Fruit fly (Drosophila melanogaster) whole organism, embryonic: ENCODE data around the gene CG2533.

ENCODE experiments used
- Adf1 ChIP-seq: fragments of 200-800 bp; sonication (Bioruptor generic); IDR thresholded peaks from 2 replicates; pipeline ENCODE4 v1.3.6; 2022; ENCODE audit warnings: missing biosample characterization, missing genetic modification characterization
- Awh ChIP-seq: fragments of 200-800 bp; sonication (Bioruptor generic); IDR thresholded peaks from 2 replicates; pipeline ENCODE4, ENCODE4 v1.3.6; 2022; ENCODE audit warnings: missing biosample characterization, missing genetic modification characterization
- CG10147 ChIP-seq: fragments of 200-800 bp; sonication (Bioruptor generic); optimal IDR thresholded peaks from 2 replicates; lab custom pipeline; 2019; ENCODE audit warnings: missing biosample characterization, mild to moderate bottlenecking, missing genetic modification characterization, moderate library complexity
- CG1024 ChIP-seq: fragments of 200-800 bp; sonication (Bioruptor generic); IDR thresholded peaks from 2 replicates; pipeline ENCODE4 v1.3.6; 2022; ENCODE audit warnings: missing biosample characterization, missing genetic modification characterization
- CG11695 ChIP-seq: fragments of 200-800 bp; sonication (Bioruptor generic); IDR thresholded peaks from 3 replicates; pipeline ENCODE4 v1.3.6; 2022; ENCODE audit warnings: missing biosample characterization, missing genetic modification characterization
- CG12104 ChIP-seq: fragments of 200-800 bp; sonication (Bioruptor generic); optimal IDR thresholded peaks from 3 replicates; lab custom pipeline; 2016; ENCODE audit warnings: missing biosample characterization, missing genetic modification characterization
- CG13287 ChIP-seq: fragments of 200-800 bp; sonication (Bioruptor generic); IDR thresholded peaks from 2 replicates; pipeline ENCODE4 v1.3.6; 2022; ENCODE audit warnings: missing biosample characterization, missing genetic modification characterization; ENCODE audit not compliant: partially characterized antibody
- CG17385 ChIP-seq: fragments of 200-800 bp; sonication (Bioruptor generic); optimal IDR thresholded peaks from 3 replicates; lab custom pipeline; 2018; ENCODE audit warnings: missing biosample characterization, mild to moderate bottlenecking, missing genetic modification characterization
- CG18476 ChIP-seq: fragments of 200-800 bp; sonication (Bioruptor generic); optimal IDR thresholded peaks from 2 replicates; lab custom pipeline; 2016; ENCODE audit warnings: missing biosample characterization, mild to moderate bottlenecking, missing genetic modification characterization
- CG18619 ChIP-seq: fragments of 200-800 bp; sonication (Bioruptor generic); optimal IDR thresholded peaks from 3 replicates; lab custom pipeline; 2017; ENCODE audit warnings: missing biosample characterization, mild to moderate bottlenecking, missing genetic modification characterization
- CG2129 ChIP-seq: fragments of 200-800 bp; sonication (Bioruptor generic); IDR thresholded peaks from 2 replicates; pipeline ENCODE4 v1.3.6; 2022; ENCODE audit warnings: missing biosample characterization, missing genetic modification characterization; ENCODE audit not compliant: partially characterized antibody
- CG32772 ChIP-seq: fragments of 200-800 bp; sonication (Bioruptor generic); IDR thresholded peaks from 2 replicates; pipeline ENCODE4 v1.3.6; 2022; ENCODE audit warnings: missing biosample characterization, missing genetic modification characterization
- CG33213 ChIP-seq: fragments of 200-800 bp; sonication (Bioruptor generic); optimal IDR thresholded peaks from 3 replicates; lab custom pipeline; 2016; ENCODE audit warnings: missing biosample characterization, missing genetic modification characterization
- CG3726 ChIP-seq: fragments of 200-800 bp; sonication (Bioruptor generic); IDR thresholded peaks from 3 replicates; pipeline ENCODE4, ENCODE4 v1.3.6; 2022; ENCODE audit warnings: missing biosample characterization, missing genetic modification characterization
- CG3847 ChIP-seq: fragments of 200-800 bp; sonication (Bioruptor generic); IDR thresholded peaks from 2 replicates; pipeline ENCODE4 v1.3.6; 2022; ENCODE audit warnings: missing biosample characterization, missing genetic modification characterization
- CG42726 ChIP-seq: fragments of 200-800 bp; sonication (Bioruptor generic); IDR thresholded peaks from 2 replicates; pipeline ENCODE4 v1.3.6; 2022; ENCODE audit warnings: missing biosample characterization, missing genetic modification characterization; ENCODE audit not compliant: partially characterized antibody
- CG4328 ChIP-seq: fragments of 200-800 bp; sonication (Bioruptor generic); optimal IDR thresholded peaks from 3 replicates; lab custom pipeline; 2017; ENCODE audit warnings: missing biosample characterization, missing genetic modification reagents, missing genetic modification characterization
- CG7271 ChIP-seq: fragments of 200-800 bp; sonication (Bioruptor generic); optimal IDR thresholded peaks from 2 replicates; lab custom pipeline; 2018; ENCODE audit warnings: missing biosample characterization, mild to moderate bottlenecking, missing genetic modification characterization, moderate library complexity
- CG8290 ChIP-seq, 3 experiments: fragments of 200-800 bp; sonication (Bioruptor generic); optimal IDR thresholded peaks; 2 replicates each; lab custom pipeline; 2016 to 2019; ENCODE audit warnings: missing biosample characterization in 3 of 3, missing genetic modification characterization in 3 of 3, mild to moderate bottlenecking in 2 of 3, moderate library complexity in 1 of 3
- Camta ChIP-seq: fragments of 200-800 bp; sonication (Bioruptor generic); optimal IDR thresholded peaks from 2 replicates; lab custom pipeline; 2016; ENCODE audit warnings: missing biosample characterization, missing genetic modification characterization
- Dfd ChIP-seq, 2 experiments: fragments of >200 bp; optimal IDR thresholded peaks; 2 replicates each; lab custom pipeline; 2017; ENCODE audit warnings: missing biosample characterization in 2 of 2, missing genetic modification characterization in 2 of 2
- Doc2 ChIP-seq: fragments of 200-800 bp; sonication (Bioruptor generic); IDR thresholded peaks from 2 replicates; pipeline ENCODE4 v1.3.6; 2022; ENCODE audit warnings: missing biosample characterization, missing genetic modification characterization
- Neu2 ChIP-seq: fragments of 200-800 bp; sonication (Bioruptor generic); optimal IDR thresholded peaks from 3 replicates; lab custom pipeline; 2016; ENCODE audit warnings: missing biosample characterization, missing genetic modification characterization, borderline replicate concordance
- PHDP ChIP-seq: fragments of 200-800 bp; sonication (Bioruptor generic); optimal IDR thresholded peaks from 3 replicates; lab custom pipeline; 2018; ENCODE audit warnings: missing biosample characterization, mild to moderate bottlenecking, missing genetic modification characterization, moderate library complexity
- al ChIP-seq: fragments of 200-800 bp; sonication (Bioruptor generic); IDR thresholded peaks from 2 replicates; pipeline ENCODE4 v1.3.6; 2022; ENCODE audit warnings: missing biosample characterization, missing genetic modification characterization
- ara ChIP-seq: fragments of 200-800 bp; sonication (Bioruptor generic); IDR thresholded peaks from 2 replicates; pipeline ENCODE4 v1.3.6; 2022; ENCODE audit warnings: missing biosample characterization, missing genetic modification characterization
- cg ChIP-seq: fragments of 200-800 bp; sonication (Bioruptor generic); optimal IDR thresholded peaks from 3 replicates; lab custom pipeline; 2019; ENCODE audit warnings: missing biosample characterization, mild to moderate bottlenecking, missing genetic modification characterization, moderate library complexity
- chinmo ChIP-seq: fragments of 200-800 bp; sonication (Bioruptor generic); IDR thresholded peaks from 4 replicates; pipeline ENCODE4 v1.3.6; 2022; ENCODE audit warnings: missing biosample characterization, missing genetic modification characterization; ENCODE audit not compliant: partially characterized antibody
- chn ChIP-seq: fragments of 200-800 bp; sonication (Bioruptor generic); optimal IDR thresholded peaks from 2 replicates; lab custom pipeline; 2016; ENCODE audit warnings: missing biosample characterization, missing genetic modification characterization
- da ChIP-seq: fragments of 200-800 bp; sonication (Bioruptor generic); optimal IDR thresholded peaks from 2 replicates; lab custom pipeline; 2016; ENCODE audit warnings: missing biosample characterization, missing genetic modification characterization
- fu2 ChIP-seq: fragments of 200-800 bp; sonication (Bioruptor generic); optimal IDR thresholded peaks from 2 replicates; lab custom pipeline; 2016; ENCODE audit warnings: missing biosample characterization, missing genetic modification characterization
- gcm ChIP-seq: fragments of 200-800 bp; sonication (Bioruptor generic); optimal IDR thresholded peaks from 2 replicates; lab custom pipeline; 2019; ENCODE audit warnings: missing biosample characterization, mild to moderate bottlenecking, missing genetic modification characterization, moderate library complexity
- grn ChIP-seq: fragments of 200-800 bp; sonication (Bioruptor generic); optimal IDR thresholded peaks from 3 replicates; lab custom pipeline; 2017; ENCODE audit warnings: missing biosample characterization, missing genetic modification characterization
- h ChIP-seq: fragments of >200 bp; optimal IDR thresholded peaks from 2 replicates; lab custom pipeline; 2017
- her ChIP-seq: fragments of 200-800 bp; sonication (Bioruptor generic); optimal IDR thresholded peaks from 2 replicates; lab custom pipeline; 2016; ENCODE audit warnings: missing biosample characterization, missing genetic modification characterization
- kah ChIP-seq: fragments of 200-800 bp; sonication (Bioruptor generic); optimal IDR thresholded peaks from 2 replicates; lab custom pipeline; 2018; ENCODE audit warnings: missing biosample characterization, mild to moderate bottlenecking, missing genetic modification characterization
- otp ChIP-seq: fragments of 200-800 bp; sonication (Bioruptor generic); IDR thresholded peaks from 3 replicates; pipeline ENCODE4, ENCODE4 v1.3.6; 2022; ENCODE audit warnings: missing biosample characterization, missing genetic modification characterization
- p53 ChIP-seq: fragments of 200-800 bp; sonication (Bioruptor generic); optimal IDR thresholded peaks from 2 replicates; lab custom pipeline; 2016; ENCODE audit warnings: missing biosample characterization, missing genetic modification characterization
- peb ChIP-seq: fragments of 200-800 bp; sonication (Bioruptor generic); IDR thresholded peaks from 2 replicates; pipeline ENCODE4 v1.3.6; 2022; ENCODE audit warnings: missing biosample characterization, missing genetic modification characterization
- pita ChIP-seq: fragments of 200-800 bp; sonication (Bioruptor generic); optimal IDR thresholded peaks from 2 replicates; lab custom pipeline; 2017; ENCODE audit warnings: missing biosample characterization, mild to moderate bottlenecking, missing genetic modification characterization
- pros ChIP-seq: fragments of 200-800 bp; sonication (Bioruptor generic); optimal IDR thresholded peaks from 3 replicates; lab custom pipeline; 2019; ENCODE audit warnings: missing biosample characterization, mild to moderate bottlenecking, missing genetic modification characterization, moderate library complexity
- psq ChIP-seq: fragments of 200-800 bp; sonication (Bioruptor generic); optimal IDR thresholded peaks from 2 replicates; lab custom pipeline; 2017; ENCODE audit warnings: missing biosample characterization, missing genetic modification characterization
- sens ChIP-seq: fragments of 200-800 bp; sonication (Bioruptor generic); peaks from one replicate; lab custom pipeline; 2016; ENCODE audit warnings: missing biosample characterization, missing genetic modification characterization
- sim ChIP-seq: fragments of 200-800 bp; sonication (Bioruptor generic); IDR thresholded peaks from 2 replicates; pipeline ENCODE4 v1.3.6; 2022; ENCODE audit warnings: missing biosample characterization, missing genetic modification characterization
- sna ChIP-seq: fragments of 200-800 bp; sonication (Bioruptor generic); IDR thresholded peaks from 2 replicates; pipeline ENCODE4 v1.3.6; 2022; ENCODE audit warnings: missing biosample characterization, missing genetic modification characterization; ENCODE audit not compliant: partially characterized antibody
- sug ChIP-seq: fragments of 200-800 bp; optimal IDR thresholded peaks from 2 replicates; lab custom pipeline; 2019; ENCODE audit warnings: missing biosample characterization, mild to moderate bottlenecking, missing genetic modification characterization, moderate library complexity
- tgo ChIP-seq: fragments of 200-800 bp; sonication (Bioruptor generic); IDR thresholded peaks from 3 replicates; pipeline ENCODE4 v1.3.6; 2022; ENCODE audit warnings: missing biosample characterization, missing genetic modification characterization
- trem ChIP-seq: fragments of 200-800 bp; optimal IDR thresholded peaks from 3 replicates; lab custom pipeline; 2019; ENCODE audit warnings: missing biosample characterization, mild to moderate bottlenecking, missing genetic modification characterization, moderate library complexity
- unc-4 ChIP-seq: fragments of 200-800 bp; sonication (Bioruptor generic); IDR thresholded peaks from 2 replicates; pipeline ENCODE4 v1.3.6; 2022; ENCODE audit warnings: missing biosample characterization, missing genetic modification characterization; ENCODE audit not compliant: partially characterized antibody
- zen ChIP-seq: fragments of 200-800 bp; sonication (Bioruptor generic); optimal IDR thresholded peaks from 3 replicates; lab custom pipeline; 2018; ENCODE audit warnings: missing biosample characterization, mild to moderate bottlenecking, missing genetic modification characterization, moderate library complexity

Gene CG2533

dm6 chrX:11628986-11629571 lies 25.1 kb upstream of the CG2533 start (continued):
- TF ChIP-seq CG3847 (GFP tag; lab: Robert Waterston, UW) (no peak), CG42726 (GFP tag; lab: Robert Waterston, UW) (no peak), chinmo (GFP tag; lab: Robert Waterston, UW) (no peak), CG32772 (GFP tag; lab: Robert Waterston, UW) (peak; percentile 52), sug (no peak), Camta (GFP tag; lab: Kevin White, UChicago) (peak; percentile 48), sens (GFP tag; lab: Kevin White, UChicago) (peak; percentile 94), Doc2 (GFP tag; lab: Robert Waterston, UW) (no peak), ara (GFP tag; lab: Robert Waterston, UW) (peak; percentile 45), CG4328 (no peak), her (GFP tag; lab: Kevin White, UChicago) (no peak), CG1024 (GFP tag; lab: Robert Waterston, UW) (peak; percentile 43; the same call in 1 of the 2 replicates), CG2129 (GFP tag; lab: Robert Waterston, UW) (no peak), fu2 (GFP tag; lab: Kevin White, UChicago) (no peak), Dfd (GFP tag; optimal IDR thresholded peaks at IDR 0.05; lab: Kevin White, UChicago) (no peak), pita (GFP tag; lab: Kevin White, UChicago) (no peak), da (GFP tag; lab: Kevin White, UChicago) (no peak), CG8290 (GFP tag; optimal IDR thresholded peaks at IDR 0.05; lab: Kevin White, UChicago) (peak; percentile 24), CG8290 (tag; optimal IDR thresholded peaks at IDR 0.05; lab: Kevin White, UChicago) (peak in 1 of 2 experiments; percentile 39), otp (GFP tag; lab: Robert Waterston, UW) (peak; percentile 70; the same call in 2 of the 3 replicates), chn (GFP tag; lab: Kevin White, UChicago) (peak; percentile 72), grn (GFP tag; lab: Kevin White, UChicago) (no peak), tgo (GFP tag; lab: Robert Waterston, UW) (peak; percentile 54; the same call in 2 of the 3 replicates), peb (GFP tag; lab: Robert Waterston, UW) (peak; percentile 35; the same call in 1 of the 2 replicates), cg (no peak), Awh (peak; percentile 71), CG10147 (no peak), sim (peak; percentile 62; the same call in 1 of the 2 replicates), CG17385 (GFP tag; lab: Kevin White, UChicago) (peak; percentile 37), CG18619 (GFP tag; lab: Kevin White, UChicago) (peak; percentile 8), CG7271 (no peak), kah (GFP tag; lab: Kevin White, UChicago) (no peak), psq (peak; percentile 29), trem (tag; lab: Kevin White, UChicago) (no peak), al (no peak), CG12104 (GFP tag; lab: Kevin White, UChicago) (no peak), CG3726 (GFP tag; lab: Robert Waterston, UW) (0 out of 3 replicates have a peak, but pooled peaks have one; percentile 48), gcm (peak; percentile 52), p53 (no peak), Adf1 (no peak), CG11695 (peak; percentile 55; the same call in 1 of the 3 replicates), pros (GFP tag; lab: Kevin White, UChicago) (peak; percentile 87), sna (GFP tag; lab: Robert Waterston, UW) (no peak), PHDP (peak; percentile 24), unc-4 (no peak), h (lab: Kevin White, UChicago) (no peak), CG18476 (GFP tag; lab: Kevin White, UChicago) (peak; percentile 64), CG33213 (GFP tag; lab: Kevin White, UChicago) (peak; percentile 31), zen (tag; lab: Kevin White, UChicago) (peak; percentile 32), CG13287 (no peak), Neu2 (no peak)
